Worm (Caenorhabditis elegans): Measurements from ENCODE around the gene T09D3.9.

Gene T09D3.9

DNA sequence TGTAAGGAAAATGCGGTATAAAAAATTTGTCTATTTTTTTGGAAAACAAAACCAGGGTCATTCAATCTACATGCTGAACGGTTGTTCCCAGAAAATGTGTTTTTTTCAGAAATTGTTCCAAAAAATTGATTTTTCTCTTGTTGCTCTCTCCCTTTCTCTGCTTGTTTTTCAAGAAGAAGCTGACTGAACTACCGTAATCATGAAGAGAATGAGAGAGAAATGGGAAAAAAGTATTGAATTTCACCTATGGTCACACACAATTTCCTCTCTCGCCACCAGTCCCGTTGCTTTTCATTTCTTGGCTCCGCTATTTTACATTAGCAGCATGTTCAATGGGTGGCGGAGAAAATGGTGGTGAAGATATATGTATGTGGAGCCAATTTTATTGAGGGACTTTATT is 45.9 kb downstream of the T09D3.9 start:
- TF ChIP-seq pqm-1 (tag; optimal IDR thresholded peaks at IDR 0.05) (no peak), sea-2 (GFP tag; optimal IDR thresholded peaks at IDR 0.05) (no peak), jun-1 (tag; optimal IDR thresholded peaks at IDR 0.05) (no peak), mml-1 (tag; optimal IDR thresholded peaks at IDR 0.05) (no peak), nhr-43 (tag; optimal IDR thresholded peaks at IDR 0.05; ENCODE audit: poor library complexity, severe bottlenecking) (no peak), eor-1 (tag; optimal IDR thresholded peaks at IDR 0.05) (no peak), unc-62 (GFP tag; optimal IDR thresholded peaks at IDR 0.05) (no peak), mdl-1 (tag; optimal IDR thresholded peaks at IDR 0.05) (no peak), nhr-76 (tag; optimal IDR thresholded peaks at IDR 0.05) (no peak), nhr-77 (tag; optimal IDR thresholded peaks at IDR 0.05) (no peak), fkh-2 (tag; optimal IDR thresholded peaks at IDR 0.05) (no peak), pha-4 (tag; optimal IDR thresholded peaks at IDR 0.05) (no peak), nhr-23 (tag; optimal IDR thresholded peaks at IDR 0.05) (no peak), nhr-25 (tag; optimal IDR thresholded peaks at IDR 0.05) (no peak), egl-27 (tag; optimal IDR thresholded peaks at IDR 0.05) (no peak)

DNA sequence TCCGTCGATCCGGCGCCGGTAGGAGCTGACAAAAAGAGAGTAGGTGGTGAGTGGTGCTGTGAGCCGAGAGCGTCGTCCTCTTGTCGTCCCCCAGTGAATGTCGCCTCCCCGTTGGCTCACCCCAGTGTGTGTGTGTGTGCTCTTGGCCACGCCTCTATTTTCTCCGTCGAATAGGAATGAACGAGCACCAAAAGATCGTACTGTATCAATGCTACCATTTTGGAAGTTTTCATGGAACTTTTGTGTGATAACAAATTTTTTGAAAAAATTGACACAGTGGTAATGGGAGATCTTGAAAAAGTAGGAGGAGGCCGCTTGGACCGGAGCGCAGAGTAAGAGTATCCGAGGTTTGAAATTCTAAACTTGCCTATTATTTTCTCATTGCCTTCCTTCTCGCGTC is 49.2 kb downstream of the T09D3.9 start, which contains the start of gene ceh-34:
ceh-34 (minus strand) TSS at position 101 of the 400 bp plus-strand sequence.
- TF ChIP-seq nfya-1 (tag; optimal IDR thresholded peaks at IDR 0.05; ENCODE audit: insufficient read depth) (peak; percentile 8), lsy-12 (tag; optimal IDR thresholded peaks at IDR 0.05) (no peak), tbx-2 (tag; optimal IDR thresholded peaks at IDR 0.05) (no peak)

DNA sequence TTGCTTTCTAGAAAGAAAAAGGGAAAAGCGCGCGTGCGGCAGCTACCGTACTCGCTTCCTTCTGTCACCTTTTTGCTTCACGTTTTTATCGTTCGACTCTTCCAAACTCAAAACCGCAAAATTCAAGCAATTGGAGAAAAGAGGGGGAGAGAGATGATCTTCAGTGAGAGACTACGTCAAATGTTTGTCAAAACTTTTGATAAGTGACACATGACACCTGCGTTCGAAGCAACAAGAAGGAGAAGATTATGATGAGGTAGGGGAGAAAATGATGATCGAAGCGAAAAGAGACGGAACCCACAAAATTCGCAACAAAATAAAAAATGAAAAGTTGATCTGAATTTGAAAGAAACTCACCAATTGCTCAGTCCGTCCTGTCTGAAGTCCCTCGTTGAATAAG is 50.3 kb downstream of the T09D3.9 start:
- TF ChIP-seq zag-1 (tag; optimal IDR thresholded peaks at IDR 0.05) (no peak), hmg-11 (tag; optimal IDR thresholded peaks at IDR 0.05) (no peak), nhr-76 (tag; optimal IDR thresholded peaks at IDR 0.05) (no peak), daf-12 (tag; optimal IDR thresholded peaks at IDR 0.05) (no peak), fkh-10 (GFP tag; optimal IDR thresholded peaks at IDR 0.05) (no peak), eor-1 (tag; optimal IDR thresholded peaks at IDR 0.05) (no peak), nhr-77 (tag; optimal IDR thresholded peaks at IDR 0.05) (no peak)
